Worm (Caenorhabditis elegans): Measurements from ENCODE around the gene fat-4.

Gene fat-4

DNA sequence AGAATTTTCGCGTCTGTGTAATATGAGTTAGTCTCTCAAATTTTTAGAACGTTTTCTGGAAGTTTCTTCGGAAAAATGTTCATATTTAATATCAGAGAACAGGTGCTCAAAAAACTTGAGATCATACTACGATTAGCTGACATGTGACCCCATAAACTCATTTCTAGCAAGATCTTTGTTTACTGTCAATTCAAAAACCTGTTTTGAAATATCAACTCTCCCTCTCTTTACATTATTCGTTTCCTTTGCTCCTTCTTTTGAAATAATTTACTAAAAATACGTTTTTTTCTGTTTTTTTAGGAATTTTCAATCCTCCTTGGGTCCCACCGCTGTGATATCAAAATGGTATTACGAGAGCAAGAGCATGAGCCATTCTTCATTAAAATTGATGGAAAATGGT lies at the start of gene fat-4:
TSS of gene fat-4 (plus strand) at position 301 of the 400 bp plus-strand sequence.
- TF ChIP-seq mep-1 (tag; optimal IDR thresholded peaks at IDR 0.05), result no peak
- no peak for TF ChIP-seq nhr-41 (GFP tag; IDR thresholded peaks at IDR 0.05)
- no peak for TF ChIP-seq arid-1 (GFP tag; conservative IDR thresholded peaks at IDR 0.05)
- TF ChIP-seq ceh-82 (tag; optimal IDR thresholded peaks at IDR 0.05), result no peak
- no peak for TF ChIP-seq aha-1 (tag)
- no peak for TF ChIP-seq madf-5 (GFP tag; IDR thresholded peaks at IDR 0.05)
- TF ChIP-seq daf-19 (GFP tag; conservative IDR thresholded peaks at IDR 0.05), result no peak
- TF ChIP-seq T26A8.4 (GFP tag; IDR thresholded peaks at IDR 0.05), result no peak
- TF ChIP-seq ceh-62 (tag; optimal IDR thresholded peaks at IDR 0.05), result no peak
- no peak for TF ChIP-seq dve-1 (tag; optimal IDR thresholded peaks at IDR 0.05; ENCODE audit: insufficient read depth)
- no peak for TF ChIP-seq mdt-29 (GFP tag; IDR thresholded peaks at IDR 0.05)
- TF ChIP-seq spr-1 (tag; optimal IDR thresholded peaks at IDR 0.05), result no peak

DNA sequence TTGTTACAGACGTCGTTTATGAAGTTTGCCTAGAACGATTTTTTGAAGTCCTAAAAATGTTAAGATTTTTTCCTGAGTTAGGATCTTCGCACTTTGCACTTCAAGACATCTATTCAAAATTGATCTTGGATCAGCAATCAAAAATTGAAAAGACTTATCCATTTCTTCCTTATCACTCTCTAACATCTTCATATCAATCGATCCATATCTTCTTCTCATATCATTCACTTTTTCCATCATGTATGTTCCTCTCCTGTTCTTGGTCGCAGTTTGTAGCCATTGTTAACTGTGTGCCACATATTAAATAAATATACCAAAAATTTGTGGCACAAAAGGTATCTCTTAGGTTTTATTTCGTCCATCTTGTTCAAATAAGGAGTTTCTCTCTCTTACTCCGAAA lies 43.5 kb upstream of the fat-4 start:
- TF ChIP-seq mdl-1 (tag; optimal IDR thresholded peaks at IDR 0.05) (no peak), nhr-28 (tag; optimal IDR thresholded peaks at IDR 0.05) (peak; percentile 61)

DNA sequence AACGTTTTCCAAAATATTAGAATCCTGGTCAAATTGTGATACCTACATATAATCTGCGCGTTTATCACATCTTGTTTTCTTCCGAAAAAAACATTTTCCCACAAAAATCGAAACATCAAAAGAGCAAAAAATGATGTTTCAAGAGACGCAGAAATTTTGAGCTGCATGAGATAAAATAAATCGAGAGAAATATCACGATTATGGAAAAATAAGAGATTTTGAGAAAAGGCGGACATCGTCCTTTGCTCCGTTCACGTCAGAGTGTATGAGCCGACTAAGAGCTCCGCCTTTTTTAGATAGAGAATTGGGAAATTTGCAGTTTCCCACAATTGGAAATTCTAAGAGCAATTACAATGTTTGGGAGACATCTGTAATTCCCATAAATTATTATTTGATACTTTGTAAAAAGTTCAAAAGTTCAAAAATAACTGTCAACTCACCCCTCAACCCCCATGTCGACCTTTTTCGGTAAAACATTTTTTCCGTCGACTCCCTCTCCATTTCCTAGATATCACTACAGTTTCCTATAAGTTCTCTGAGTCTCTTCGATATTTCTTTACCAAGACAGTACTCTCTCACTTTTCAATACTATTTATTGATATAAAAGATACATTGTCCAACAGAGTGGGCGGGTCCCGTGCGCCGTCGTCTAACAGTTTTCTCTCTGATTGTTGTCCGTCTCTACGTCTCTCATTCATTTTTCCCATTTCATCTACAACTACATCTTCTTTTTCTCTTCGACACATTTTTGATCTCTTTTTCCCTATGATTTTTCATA lies 42.4 kb upstream of the fat-4 start:
- TF ChIP-seq dmd-8 (GFP tag; IDR thresholded peaks at IDR 0.05) (no peak), ama-1 (optimal IDR thresholded peaks at IDR 0.05) (no peak), Y48G9A.11 (GFP tag; IDR thresholded peaks at IDR 0.05) (no peak), nhr-10 (tag; optimal IDR thresholded peaks at IDR 0.05) (peak; percentile 10), egl-27 (tag; optimal IDR thresholded peaks at IDR 0.05) (no peak), ceh-82 (tag; optimal IDR thresholded peaks at IDR 0.05) (no peak), D1046.2 (GFP tag; IDR thresholded peaks at IDR 0.05) (no peak), Y75B8A.6 (GFP tag; IDR thresholded peaks at IDR 0.05) (no peak), ztf-11 (tag; optimal IDR thresholded peaks at IDR 0.05) (no peak), ceh-32 (tag; optimal IDR thresholded peaks at IDR 0.05; ENCODE audit: poor library complexity) (no peak), lin-1 (GFP tag; IDR thresholded peaks at IDR 0.05) (no peak), nhr-111 (GFP tag; optimal IDR thresholded peaks at IDR 0.05) (no peak), zfp-2 (tag; optimal IDR thresholded peaks at IDR 0.05) (no peak), hlh-30 (tag; optimal IDR thresholded peaks at IDR 0.05; ENCODE audit: insufficient read depth) (peak; percentile 73), fkh-10 (GFP tag; optimal IDR thresholded peaks at IDR 0.05) (no peak), madf-5 (GFP tag; IDR thresholded peaks at IDR 0.05) (no peak), nhr-42 (GFP tag; IDR thresholded peaks at IDR 0.05) (no peak), lim-7 (GFP tag; IDR thresholded peaks at IDR 0.05) (no peak), nhr-25 (tag; optimal IDR thresholded peaks at IDR 0.05; ENCODE audit: borderline replicate concordance, insufficient read depth) (peak; percentile 11), nhr-41 (GFP tag; IDR thresholded peaks at IDR 0.05) (no peak), zag-1 (tag; optimal IDR thresholded peaks at IDR 0.05) (no peak), ceh-28 (tag; optimal IDR thresholded peaks at IDR 0.05) (no peak), attf-4 (tag; optimal IDR thresholded peaks at IDR 0.05) (no peak), set-16 (GFP tag; IDR thresholded peaks at IDR 0.05) (no peak), daf-8 (GFP tag; IDR thresholded peaks at IDR 0.05) (no peak), dmd-9 (GFP tag; IDR thresholded peaks at IDR 0.05) (no peak), nhr-77 (tag; optimal IDR thresholded peaks at IDR 0.05) (peak; percentile 48), snpc-1.2 (GFP tag; IDR thresholded peaks at IDR 0.05) (no peak), lin-38 (GFP tag; IDR thresholded peaks at IDR 0.05) (no peak), dmd-6 (GFP tag; IDR thresholded peaks at IDR 0.05) (peak; percentile 71), mdl-1 (tag; optimal IDR thresholded peaks at IDR 0.05) (peak in 1 of 2 experiments; percentile 57), hlh-11 (tag; optimal IDR thresholded peaks at IDR 0.05) (peak; percentile 69), ztf-7 (tag; optimal IDR thresholded peaks at IDR 0.05) (no peak), hmg-1.1 (GFP tag; IDR thresholded peaks at IDR 0.05) (0 out of 2 replicates have a peak, but pooled peaks have one; percentile 15), mxl-3 (GFP tag; optimal IDR thresholded peaks at IDR 0.05) (no peak), arid-1 (GFP tag; conservative IDR thresholded peaks at IDR 0.05) (no peak), unc-130 (GFP tag; optimal IDR thresholded peaks at IDR 0.05) (no peak), lir-3 (tag; optimal IDR thresholded peaks at IDR 0.05) (no peak)
